Fruit fly (Drosophila melanogaster) whole organism, embryonic: ENCODE results near the gene Cyp313a4.

Source experiments
- Asciz ChIP-seq: fragments of 200-800 bp; sonication (Bioruptor generic); optimal IDR thresholded peaks from 2 replicates; lab custom pipeline; 2017; ENCODE audit warnings: missing biosample characterization, mild to moderate bottlenecking, missing genetic modification characterization, missing genetic modification reagents
- Bdp1 ChIP-seq: fragments of 200-800 bp; sonication (Bioruptor generic); optimal IDR thresholded peaks from 3 replicates; lab custom pipeline; 2016; ENCODE audit warnings: missing biosample characterization, missing genetic modification characterization
- Blimp-1 ChIP-seq: fragments of 200-800 bp; sonication (Bioruptor generic); optimal IDR thresholded peaks from 3 replicates; lab custom pipeline; 2018; ENCODE audit warnings: missing biosample characterization, missing genetic modification characterization, mild to moderate bottlenecking, moderate library complexity, missing genetic modification reagents
- CG10274 ChIP-seq: fragments of 200-800 bp; sonication (Bioruptor generic); optimal IDR thresholded peaks from 3 replicates; lab custom pipeline; 2017; ENCODE audit warnings: missing biosample characterization, mild to moderate bottlenecking, missing genetic modification characterization
- CG11247 ChIP-seq: fragments of 200-800 bp; sonication (Bioruptor generic); IDR thresholded peaks from 2 replicates; pipeline ENCODE4 v1.3.6; 2022; ENCODE audit warnings: missing biosample characterization, missing genetic modification characterization
- CG12219 ChIP-seq: fragments of 200-800 bp; sonication (Bioruptor generic); optimal IDR thresholded peaks from 3 replicates; lab custom pipeline; 2018; ENCODE audit warnings: missing biosample characterization, mild to moderate bottlenecking, missing genetic modification characterization
- CG12299 ChIP-seq: fragments of 200-800 bp; sonication (Bioruptor generic); optimal IDR thresholded peaks from 2 replicates; lab custom pipeline; 2018; ENCODE audit warnings: missing biosample characterization, mild to moderate bottlenecking, missing genetic modification characterization
- CG13624 ChIP-seq: fragments of 200-800 bp; sonication (Bioruptor generic); optimal IDR thresholded peaks from 2 replicates; lab custom pipeline; 2016; ENCODE audit warnings: missing biosample characterization, missing genetic modification characterization
- CG13894 ChIP-seq: fragments of 200-800 bp; sonication (Bioruptor generic); optimal IDR thresholded peaks from 3 replicates; lab custom pipeline; 2018; ENCODE audit warnings: missing biosample characterization, mild to moderate bottlenecking, missing genetic modification characterization, moderate library complexity
- CG14860 ChIP-seq: fragments of 200-800 bp; sonication (Bioruptor generic); IDR thresholded peaks from 3 replicates; pipeline ENCODE4 v1.3.6; 2022; ENCODE audit warnings: missing biosample characterization, missing genetic modification characterization; ENCODE audit not compliant: partially characterized antibody
- CG16779 ChIP-seq: fragments of 200-800 bp; sonication (Bioruptor generic); IDR thresholded peaks from 2 replicates; pipeline ENCODE4 v1.3.6; 2022; ENCODE audit warnings: missing biosample characterization, missing genetic modification characterization
- CG16813 ChIP-seq: fragments of 200-800 bp; sonication (Bioruptor generic); IDR thresholded peaks from 3 replicates; pipeline ENCODE4 v1.3.6; 2022; ENCODE audit warnings: missing biosample characterization, missing genetic modification characterization; ENCODE audit not compliant: partially characterized antibody
- CG18619 ChIP-seq: fragments of 200-800 bp; sonication (Bioruptor generic); optimal IDR thresholded peaks from 3 replicates; lab custom pipeline; 2017; ENCODE audit warnings: missing biosample characterization, mild to moderate bottlenecking, missing genetic modification characterization
- CG2116 ChIP-seq: fragments of 200-800 bp; sonication (Bioruptor generic); optimal IDR thresholded peaks from 3 replicates; lab custom pipeline; 2018; ENCODE audit warnings: missing biosample characterization, mild to moderate bottlenecking, missing genetic modification characterization
- CG2712 ChIP-seq: fragments of 200-800 bp; optimal IDR thresholded peaks from 3 replicates; lab custom pipeline; 2019; ENCODE audit warnings: missing biosample characterization, mild to moderate bottlenecking, missing genetic modification characterization, moderate library complexity
- CG33557 ChIP-seq: fragments of 200-800 bp; sonication (Bioruptor generic); optimal IDR thresholded peaks from 2 replicates; lab custom pipeline; 2019; ENCODE audit warnings: missing biosample characterization, mild to moderate bottlenecking, missing genetic modification characterization, moderate library complexity
- CG3407 ChIP-seq: fragments of 200-800 bp; sonication (Bioruptor generic); optimal IDR thresholded peaks from 2 replicates; lab custom pipeline; 2018; ENCODE audit warnings: missing biosample characterization, mild to moderate bottlenecking, missing genetic modification characterization
- CG4730 ChIP-seq: fragments of 200-800 bp; sonication (Bioruptor generic); IDR thresholded peaks from 2 replicates; pipeline ENCODE4 v1.3.6; 2022; ENCODE audit warnings: missing biosample characterization, missing genetic modification characterization
- CG4854 ChIP-seq: fragments of 200-800 bp; sonication (Bioruptor generic); optimal IDR thresholded peaks from 2 replicates; lab custom pipeline; 2016; ENCODE audit warnings: missing biosample characterization, missing genetic modification characterization, inconsistent platforms
- CG5180 ChIP-seq: fragments of 200-800 bp; sonication (Bioruptor generic); optimal IDR thresholded peaks from 3 replicates; lab custom pipeline; 2017; ENCODE audit warnings: missing biosample characterization, missing genetic modification characterization, mild to moderate bottlenecking, moderate library complexity, missing genetic modification reagents
- CG6813 ChIP-seq: fragments of 200-800 bp; sonication (Bioruptor generic); optimal IDR thresholded peaks from 2 replicates; lab custom pipeline; 2017; ENCODE audit warnings: missing biosample characterization, missing genetic modification characterization, mild to moderate bottlenecking, moderate library complexity, missing genetic modification reagents
- CG9797 ChIP-seq: fragments of 200-800 bp; sonication (Bioruptor generic); optimal IDR thresholded peaks from 3 replicates; lab custom pipeline; 2018; ENCODE audit warnings: missing biosample characterization, mild to moderate bottlenecking, missing genetic modification characterization
- D ChIP-seq, 2 experiments: fragments of 200-800 bp in 1 of 2; fragments of >200 bp in 1 of 2; sonication (Bioruptor generic) in 1 of 2; optimal IDR thresholded peaks; 2 replicates in 1 of 2; 3 replicates in 1 of 2; lab custom pipeline; 2017; ENCODE audit warnings: mild to moderate bottlenecking in 1 of 2, missing biosample characterization in 1 of 2, missing genetic modification characterization in 1 of 2, missing genetic modification reagents in 1 of 2
- Dad ChIP-seq: fragments of 200-800 bp; sonication (Bioruptor generic); optimal IDR thresholded peaks from 3 replicates; lab custom pipeline; 2016; ENCODE audit warnings: missing biosample characterization, missing genetic modification characterization
- Doc2 ChIP-seq: fragments of 200-800 bp; sonication (Bioruptor generic); IDR thresholded peaks from 2 replicates; pipeline ENCODE4 v1.3.6; 2022; ENCODE audit warnings: missing biosample characterization, missing genetic modification characterization
- Dref ChIP-seq: fragments of 200-800 bp; sonication (Bioruptor generic); IDR thresholded peaks from 2 replicates; pipeline ENCODE4 v1.3.6; 2022; ENCODE audit warnings: missing biosample characterization, missing genetic modification characterization
- Drgx ChIP-seq: fragments of 200-800 bp; sonication (Bioruptor generic); IDR thresholded peaks from 2 replicates; pipeline ENCODE4 v1.3.6; 2022; ENCODE audit warnings: missing biosample characterization, missing genetic modification characterization
- ERR ChIP-seq: fragments of 200-800 bp; sonication (Bioruptor generic); optimal IDR thresholded peaks from 2 replicates; lab custom pipeline; 2016; ENCODE audit warnings: missing biosample characterization, missing genetic modification characterization
- Elba2 ChIP-seq: fragments of 200-800 bp; sonication (Bioruptor generic); optimal IDR thresholded peaks from 3 replicates; lab custom pipeline; 2016; ENCODE audit warnings: missing biosample characterization, missing genetic modification characterization
- Fer3 ChIP-seq: fragments of 200-800 bp; sonication (Bioruptor generic); optimal IDR thresholded peaks from 2 replicates; lab custom pipeline; 2018; ENCODE audit warnings: missing biosample characterization, mild to moderate bottlenecking, missing genetic modification characterization, moderate library complexity
- Gug ChIP-seq: fragments of 200-800 bp; sonication (Bioruptor generic); IDR thresholded peaks from 4 replicates; pipeline ENCODE4 v1.3.6; 2022; ENCODE audit warnings: missing biosample characterization, missing genetic modification characterization
- H15 ChIP-seq: fragments of 200-800 bp; sonication (Bioruptor generic); IDR thresholded peaks from 3 replicates; pipeline ENCODE4 v1.3.6; 2022; ENCODE audit warnings: missing biosample characterization, missing genetic modification characterization
- HHEX ChIP-seq: fragments of 200-800 bp; sonication (Bioruptor generic); optimal IDR thresholded peaks from 3 replicates; lab custom pipeline; 2017; ENCODE audit warnings: missing biosample characterization, mild to moderate bottlenecking, missing genetic modification characterization, missing genetic modification reagents
- Hr39 ChIP-seq: fragments of >200 bp; optimal IDR thresholded peaks from 2 replicates; lab custom pipeline; 2017
- Hr78 ChIP-seq, 2 experiments: fragments of 200-800 bp in 1 of 2; fragments of >200 bp in 1 of 2; sonication (Bioruptor generic) in 1 of 2; optimal IDR thresholded peaks; 2 replicates each; lab custom pipeline; 2017 to 2019; ENCODE audit warnings: missing biosample characterization in 2 of 2, missing genetic modification characterization in 2 of 2, mild to moderate bottlenecking in 1 of 2, moderate library complexity in 1 of 2
- Med ChIP-seq: fragments of 200-800 bp; sonication (Bioruptor generic); peaks from one replicate; lab custom pipeline; 2016; ENCODE audit warnings: missing biosample characterization, missing genetic modification characterization, mild to moderate bottlenecking, inconsistent platforms, moderate library complexity
- NfI ChIP-seq: fragments of 200-800 bp; sonication (Bioruptor generic); optimal IDR thresholded peaks from 3 replicates; lab custom pipeline; 2018; ENCODE audit warnings: missing biosample characterization, mild to moderate bottlenecking, missing genetic modification characterization, moderate library complexity
- ara ChIP-seq: fragments of 200-800 bp; sonication (Bioruptor generic); IDR thresholded peaks from 2 replicates; pipeline ENCODE4 v1.3.6; 2022; ENCODE audit warnings: missing biosample characterization, missing genetic modification characterization
- ci ChIP-seq: fragments of 200-800 bp; sonication (Bioruptor generic); IDR thresholded peaks from 3 replicates; pipeline ENCODE4 v1.3.6; 2022; ENCODE audit warnings: missing biosample characterization, missing genetic modification characterization
- dmrt99B ChIP-seq: fragments of 200-800 bp; sonication (Bioruptor generic); optimal IDR thresholded peaks from 2 replicates; lab custom pipeline; 2018; ENCODE audit warnings: missing biosample characterization, mild to moderate bottlenecking, missing genetic modification characterization, moderate library complexity
- dpn ChIP-seq, 2 experiments: fragments of 200-800 bp; sonication (Bioruptor generic); optimal IDR thresholded peaks; 3 replicates each; lab custom pipeline; 2016; ENCODE audit warnings: missing biosample characterization in 2 of 2, missing genetic modification characterization in 2 of 2
- fd64A ChIP-seq: fragments of 200-800 bp; sonication (Bioruptor generic); optimal IDR thresholded peaks from 3 replicates; lab custom pipeline; 2018; ENCODE audit warnings: missing biosample characterization, mild to moderate bottlenecking, missing genetic modification characterization
- gsb ChIP-seq: fragments of 200-800 bp; sonication (Bioruptor generic); IDR thresholded peaks from 2 replicates; pipeline ENCODE4 v1.3.6; 2022; ENCODE audit warnings: missing biosample characterization, missing genetic modification characterization
- ham ChIP-seq: fragments of 200-800 bp; sonication (Bioruptor generic); IDR thresholded peaks from 2 replicates; pipeline ENCODE4 v1.3.6; 2022; ENCODE audit warnings: missing biosample characterization, missing genetic modification characterization
- kni ChIP-seq: fragments of 200-800 bp; sonication (Bioruptor generic); optimal IDR thresholded peaks from 3 replicates; lab custom pipeline; 2017; ENCODE audit warnings: mild to moderate bottlenecking, missing biosample characterization, missing genetic modification reagents, missing genetic modification characterization
- lola ChIP-seq, 3 experiments: fragments of >200 bp in 2 of 3; fragments of 200-800 bp in 1 of 3; sonication (Bioruptor generic) in 1 of 3; optimal IDR thresholded peaks; 2 replicates each; lab custom pipeline; 2017 to 2019; ENCODE audit warnings: missing biosample characterization in 3 of 3, missing genetic modification characterization in 3 of 3, mild to moderate bottlenecking in 1 of 3, moderate library complexity in 1 of 3
- maf-S ChIP-seq: fragments of 200-800 bp; sonication (Bioruptor generic); optimal IDR thresholded peaks from 2 replicates; lab custom pipeline; 2016; ENCODE audit warnings: missing biosample characterization, missing genetic modification characterization
- nau ChIP-seq: fragments of 200-800 bp; sonication (Bioruptor generic); optimal IDR thresholded peaks from 3 replicates; lab custom pipeline; 2017; ENCODE audit warnings: missing biosample characterization, mild to moderate bottlenecking, missing genetic modification characterization, missing genetic modification reagents
- pzg ChIP-seq: fragments of 200-800 bp; sonication (Bioruptor generic); optimal IDR thresholded peaks from 3 replicates; lab custom pipeline; 2018; ENCODE audit warnings: missing biosample characterization, mild to moderate bottlenecking, missing genetic modification characterization, moderate library complexity

The Cyp313a4 gene

DNA sequence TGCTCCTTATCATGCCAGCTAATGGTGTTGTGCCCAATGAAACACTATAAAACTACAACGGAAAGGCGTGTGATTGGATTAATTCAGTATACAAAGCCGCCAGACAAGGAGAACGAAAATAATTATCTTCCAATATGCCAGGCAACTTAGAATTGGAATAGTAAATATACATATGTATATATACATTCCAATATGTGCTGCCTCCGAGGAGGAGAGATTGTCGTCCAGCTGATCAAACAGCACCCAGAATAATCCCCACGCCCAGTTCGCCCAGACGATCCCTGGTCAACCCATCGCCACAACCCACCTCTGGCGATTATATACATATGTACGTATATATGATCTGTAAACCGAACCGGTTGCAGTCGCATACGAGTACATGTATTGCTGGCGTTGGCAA is 20.1 kb upstream of the Cyp313a4 start (continued):
- TF ChIP-seq D (optimal IDR thresholded peaks at IDR 0.05; lab: Kevin White, UChicago) (no peak), D (GFP tag; optimal IDR thresholded peaks at IDR 0.05; lab: Kevin White, UChicago) (peak; percentile 22), CG16779 (GFP tag; lab: Robert Waterston, UW) (no peak), kni (GFP tag; lab: Kevin White, UChicago) (peak; percentile 16), fd64A (GFP tag; lab: Kevin White, UChicago) (peak; percentile 69), Doc2 (GFP tag; lab: Robert Waterston, UW) (no peak), CG5180 (GFP tag; lab: Kevin White, UChicago) (peak; percentile 16), ara (GFP tag; lab: Robert Waterston, UW) (0 out of 2 replicates have a peak, but pooled peaks have one; percentile 42), Fer3 (no peak), dpn (GFP tag; optimal IDR thresholded peaks at IDR 0.05; lab: Kevin White, UChicago) (no peak), Gug (GFP tag; lab: Robert Waterston, UW) (no peak), CG2116 (GFP tag; lab: Kevin White, UChicago) (no peak), CG13624 (no peak), ERR (GFP tag; lab: Kevin White, UChicago) (no peak), CG2712 (tag; lab: Kevin White, UChicago) (no peak), Med (GFP tag; lab: Kevin White, UChicago) (peak; percentile 35), HHEX (peak; percentile 35), dmrt99B (tag; lab: Kevin White, UChicago) (no peak), CG16813 (GFP tag; lab: Robert Waterston, UW) (no peak), Asciz (GFP tag; lab: Kevin White, UChicago) (peak; percentile 39), CG3407 (GFP tag; lab: Kevin White, UChicago) (no peak), ci (GFP tag; lab: Robert Waterston, UW) (peak; percentile 38; the same call in 1 of the 3 replicates), CG12219 (GFP tag; lab: Kevin White, UChicago) (no peak), CG33557 (GFP tag; lab: Kevin White, UChicago) (peak; percentile 49), lola (GFP tag; optimal IDR thresholded peaks at IDR 0.05; lab: Kevin White, UChicago) (peak in 1 of 3 experiments; percentile 17), CG14860 (GFP tag; lab: Robert Waterston, UW) (no peak), CG12299 (tag; lab: Kevin White, UChicago) (no peak), maf-S (no peak), ham (GFP tag; lab: Robert Waterston, UW) (no peak), CG13894 (tag; lab: Kevin White, UChicago) (no peak), CG6813 (GFP tag; lab: Kevin White, UChicago) (peak; percentile 35), Dad (no peak), Blimp-1 (GFP tag; lab: Kevin White, UChicago) (no peak), CG10274 (GFP tag; lab: Kevin White, UChicago) (no peak)
- TF ChIP-seq, all 482 proteins: peak for 37

DNA sequence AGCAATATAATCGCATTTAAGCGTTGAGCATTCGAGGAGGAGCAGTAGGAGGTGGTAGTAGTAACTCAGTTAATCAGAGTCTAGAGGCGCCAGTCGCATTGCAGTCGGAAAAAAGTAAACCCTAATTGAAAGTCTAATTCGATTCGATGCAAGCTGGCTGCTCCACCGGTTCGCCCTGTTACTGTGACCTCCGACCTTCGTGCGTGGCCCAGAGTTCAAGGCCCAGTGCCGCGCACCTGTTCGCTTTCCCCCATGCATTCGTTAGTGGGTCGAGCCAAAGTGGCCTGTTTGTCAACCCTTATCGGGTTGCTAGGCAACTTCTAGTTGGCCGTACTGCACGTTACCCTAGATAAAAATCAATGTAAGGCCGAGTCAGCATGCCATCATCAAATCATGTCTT is 19.3 kb upstream of the Cyp313a4 start:
- TF ChIP-seq D (optimal IDR thresholded peaks at IDR 0.05; lab: Kevin White, UChicago) (no peak), D (GFP tag; optimal IDR thresholded peaks at IDR 0.05; lab: Kevin White, UChicago) (no peak), CG16779 (GFP tag; lab: Robert Waterston, UW) (0 out of 2 replicates have a peak, but pooled peaks have one; percentile 32), Bdp1 (GFP tag; lab: Kevin White, UChicago) (no peak), nau (no peak), CG11247 (GFP tag; lab: Robert Waterston, UW) (no peak), Hr39 (lab: Kevin White, UChicago) (no peak), CG4854 (GFP tag; lab: Kevin White, UChicago) (no peak), NfI (GFP tag; lab: Kevin White, UChicago) (no peak), CG9797 (GFP tag; lab: Kevin White, UChicago) (no peak), CG18619 (no peak), Hr78 (GFP tag; optimal IDR thresholded peaks at IDR 0.05; lab: Kevin White, UChicago) (peak in 1 of 2 experiments; percentile 99), Drgx (GFP tag; lab: Robert Waterston, UW) (no peak), CG4730 (no peak), Elba2 (no peak), gsb (GFP tag; lab: Robert Waterston, UW) (no peak), Dref (GFP tag; lab: Robert Waterston, UW) (no peak), pzg (GFP tag; lab: Kevin White, UChicago) (no peak), H15 (GFP tag; lab: Robert Waterston, UW) (no peak)
